Worm (Caenorhabditis elegans) whole organism, L4 larva: ENCODE data around the gene C33F10.14.

Experiments used
- R02D3.7 ChIP-seq: fragments of 150-350 bp; sonication (generic microtip); optimal IDR thresholded peaks from 3 replicates; lab custom pipeline; 2014; ENCODE audit warnings: missing biosample characterization, missing genetic modification characterization
- Y75B8A.6 ChIP-seq: fragments of 200-800 bp; sonication (Bioruptor generic); IDR thresholded peaks from 2 replicates; pipeline ENCODE4 v1.3.6; 2022; ENCODE audit warnings: missing genetic modification reagents, missing genetic modification characterization, missing compliant biosample characterization
- ctbp-1 ChIP-seq: fragments of 200-800 bp; sonication (Bioruptor generic); IDR thresholded peaks from 2 replicates; pipeline ENCODE4 v1.3.6; 2022; ENCODE audit warnings: missing genetic modification reagents, missing genetic modification characterization, missing compliant biosample characterization
- fos-1 ChIP-seq: fragments of 150-350 bp; optimal IDR thresholded peaks from 2 replicates; lab custom pipeline; 2014; ENCODE audit warnings: missing biosample characterization, missing genetic modification characterization
- lin-13 ChIP-seq: fragments of 150-350 bp; optimal IDR thresholded peaks from 2 replicates; lab custom pipeline; 2014; ENCODE audit warnings: missing biosample characterization, missing genetic modification reagents, missing genetic modification characterization
- lsy-2 ChIP-seq, 2 experiments: fragments of 150-350 bp in 1 of 2; sonication (generic microtip) in 1 of 2; optimal IDR thresholded peaks; 2 replicates each; lab custom pipeline; 2014 to 2017; ENCODE audit warnings: missing biosample characterization in 2 of 2, missing genetic modification characterization in 2 of 2
- nhr-76 ChIP-seq: fragments of 150-350 bp; optimal IDR thresholded peaks from 2 replicates; lab custom pipeline; 2014; ENCODE audit warnings: missing biosample characterization, missing genetic modification characterization
- unc-62 ChIP-seq, 3 experiments: fragments of 150-350 bp in 1 of 3; sonication (generic microtip); optimal IDR thresholded peaks in 2 of 3; peaks in 1 of 3; 1 replicate in 1 of 3; 2 replicates in 2 of 3; lab custom pipeline; 2014 to 2017; ENCODE audit warnings: missing biosample characterization in 3 of 3, missing genetic modification characterization in 3 of 3, missing genetic modification reagents in 3 of 3, missing genotype in 1 of 3
- ztf-11 ChIP-seq: fragments of 150-350 bp; optimal IDR thresholded peaks from 2 replicates; lab custom pipeline; 2014; ENCODE audit warnings: missing biosample characterization, missing genetic modification characterization

DNA sequence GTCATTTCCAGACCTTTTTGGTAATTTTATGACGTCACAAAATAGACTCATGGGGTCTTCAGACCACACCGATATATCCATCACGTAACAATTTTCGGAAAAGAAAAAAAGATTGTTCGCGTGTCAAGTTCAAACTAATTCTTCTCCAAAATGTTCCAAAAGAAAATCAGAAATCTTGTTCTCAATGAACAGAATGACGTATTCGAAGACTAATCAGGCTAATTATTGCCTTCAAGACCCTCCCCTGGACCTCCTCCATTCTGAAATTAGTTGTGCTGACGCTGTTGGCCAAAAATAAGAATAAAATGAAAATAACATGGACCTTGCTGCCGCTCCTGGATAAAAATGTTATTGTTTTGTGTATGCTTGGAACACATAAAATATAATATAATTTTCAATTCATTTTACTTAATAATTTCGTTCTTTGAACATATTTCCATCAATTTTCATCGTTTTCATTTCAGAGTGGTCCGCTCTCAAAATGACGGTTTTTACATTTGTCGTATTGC is 7.3 kb upstream of the C33F10.14 start, which contains the start of gene F26G1.15:
- TF ChIP-seq R02D3.7 (tag; lab: Kevin White, UChicago): no peak
- no peak for TF ChIP-seq lin-13 (GFP tag; lab: Kevin White, UChicago)
- no peak for TF ChIP-seq ztf-11 (tag; lab: Kevin White, UChicago)
- TF ChIP-seq Y75B8A.6 (GFP tag; lab: Robert Waterston, UW): no peak
- TF ChIP-seq lsy-2 (tag; optimal IDR thresholded peaks at IDR 0.05; lab: Kevin White, UChicago): no peak
- TF ChIP-seq ctbp-1 (GFP tag; lab: Robert Waterston, UW): no peak
- peak in 1 of 2 experiments; percentile 94 for TF ChIP-seq unc-62 (GFP tag; optimal IDR thresholded peaks at IDR 0.05 in 1 of 2; lab: Kevin White, UChicago)
- no peak for TF ChIP-seq unc-62 (tag; optimal IDR thresholded peaks at IDR 0.05; lab: Kevin White, UChicago)
- no peak for TF ChIP-seq nhr-76
- no peak for TF ChIP-seq fos-1 (tag; lab: Kevin White, UChicago)
